Fruit fly (Drosophila melanogaster) whole organism, pupa: ENCODE measurements around the gene CG32137.

Experiments
- CG10348 ChIP-seq: fragments of 200-800 bp; sonication (Bioruptor generic); IDR thresholded peaks from 2 replicates; pipeline ENCODE4 v1.3.6; 2022; ENCODE audit warnings: missing biosample characterization, missing genetic modification characterization
- CG13204 ChIP-seq: fragments of 200-800 bp; sonication (Bioruptor generic); optimal IDR thresholded peaks from 2 replicates; lab custom pipeline; 2018; ENCODE audit warnings: missing biosample characterization, mild to moderate bottlenecking, missing genetic modification characterization, moderate library complexity
- CG34367 ChIP-seq: fragments of 200-800 bp; sonication (Bioruptor generic); optimal IDR thresholded peaks from 2 replicates; lab custom pipeline; 2018; ENCODE audit warnings: missing biosample characterization, mild to moderate bottlenecking, missing genetic modification characterization
- CG4496 ChIP-seq: fragments of 200-800 bp; sonication (Bioruptor generic); IDR thresholded peaks from 3 replicates; pipeline ENCODE4 v1.3.6; 2022; ENCODE audit warnings: missing biosample characterization, missing genetic modification characterization
- CG8301 ChIP-seq: fragments of 200-800 bp; sonication (Bioruptor generic); optimal IDR thresholded peaks from 2 replicates; lab custom pipeline; 2018; ENCODE audit warnings: missing biosample characterization, mild to moderate bottlenecking, missing genetic modification characterization
- CG9948 ChIP-seq: fragments of 200-800 bp; sonication (Bioruptor generic); optimal IDR thresholded peaks from 2 replicates; lab custom pipeline; 2018; ENCODE audit warnings: missing biosample characterization, mild to moderate bottlenecking, missing genetic modification characterization, moderate library complexity
- EcR ChIP-seq: fragments of 200-800 bp; sonication (Bioruptor generic); optimal IDR thresholded peaks from 3 replicates; lab custom pipeline; 2019; ENCODE audit warnings: missing biosample characterization, missing genetic modification characterization, mild to moderate bottlenecking, moderate library complexity, missing genetic modification reagents
- Ets98B ChIP-seq: fragments of 200-800 bp; sonication (Bioruptor generic); IDR thresholded peaks from 2 replicates; pipeline ENCODE4 v1.3.6; 2022; ENCODE audit warnings: missing biosample characterization, missing genetic modification characterization
- Pif1B ChIP-seq: fragments of 200-800 bp; sonication (Bioruptor generic); optimal IDR thresholded peaks from 3 replicates; lab custom pipeline; 2016; ENCODE audit warnings: missing biosample characterization, missing genetic modification characterization
- gl ChIP-seq: fragments of 200-800 bp; sonication (Bioruptor generic); optimal IDR thresholded peaks from 2 replicates; lab custom pipeline; 2018; ENCODE audit warnings: missing biosample characterization, mild to moderate bottlenecking, missing genetic modification characterization
- rn ChIP-seq: fragments of 200-800 bp; sonication (Bioruptor generic); IDR thresholded peaks from 2 replicates; pipeline ENCODE4 v1.3.6; 2022; ENCODE audit warnings: missing biosample characterization, missing genetic modification characterization

DNA sequence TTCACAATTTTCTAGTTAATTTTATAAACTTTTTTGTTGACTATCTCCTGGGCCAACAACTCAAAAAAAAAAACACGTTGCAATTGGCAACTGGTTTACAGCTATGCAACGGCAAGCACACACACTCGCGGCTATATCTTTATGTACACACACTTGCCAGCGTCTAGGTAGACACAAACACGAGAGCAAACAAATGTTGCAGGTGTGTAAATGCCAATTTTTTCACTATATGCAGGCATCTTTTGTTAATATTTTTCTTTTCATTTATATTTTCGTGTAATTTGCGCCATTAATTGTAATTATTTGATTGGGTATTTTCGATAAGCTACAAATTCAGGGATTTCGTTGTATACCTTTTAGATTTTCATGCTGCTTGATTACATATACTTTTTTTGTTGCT, 14.4 kb upstream of the CG32137 start:
- TF ChIP-seq Ets98B (GFP tag; lab: Robert Waterston, UW) (no peak), CG9948 (tag; lab: Kevin White, UChicago) (no peak), CG10348 (no peak), CG34367 (no peak), EcR (GFP tag; lab: Kevin White, UChicago) (no peak), CG8301 (tag; lab: Kevin White, UChicago) (no peak), CG4496 (no peak), gl (no peak), Pif1B (GFP tag; lab: Kevin White, UChicago) (no peak), rn (GFP tag; lab: Robert Waterston, UW) (no peak), CG13204 (GFP tag; lab: Kevin White, UChicago) (no peak)
